Worm (Caenorhabditis elegans) whole organism, mixed stage, embryonic: ENCODE data around the gene K09E9.7.

Experiments used
- bed-3 ChIP-seq: fragments of 200-800 bp; sonication (Bioruptor generic); optimal IDR thresholded peaks from 3 replicates; lab custom pipeline; 2018; ENCODE audit warnings: mild to moderate bottlenecking, missing genetic modification characterization, moderate library complexity, missing compliant biosample characterization
- blmp-1 ChIP-seq: fragments of 150-350 bp; optimal IDR thresholded peaks from 2 replicates; lab custom pipeline; 2014; ENCODE audit warnings: missing biosample characterization, missing genetic modification characterization
- elt-1 ChIP-seq: sonication (generic microtip); optimal IDR thresholded peaks from 2 replicates; lab custom pipeline; 2017; ENCODE audit warnings: missing genetic modification characterization, mild to moderate bottlenecking, missing compliant biosample characterization, antibody characterized with exemption, moderate library complexity, borderline replicate concordance; ENCODE audit not compliant: insufficient read depth
- elt-3 ChIP-seq: fragments of 150-350 bp; optimal IDR thresholded peaks from 2 replicates; lab custom pipeline; 2014; ENCODE audit warnings: missing biosample characterization, missing genetic modification characterization
- mep-1 ChIP-seq: fragments of 150-350 bp; optimal IDR thresholded peaks from 2 replicates; lab custom pipeline; 2017; ENCODE audit warnings: missing biosample characterization, missing genetic modification reagents, missing genetic modification characterization, inconsistent platforms
- nhr-28 ChIP-seq: fragments of 150-350 bp; optimal IDR thresholded peaks from 2 replicates; lab custom pipeline; 2014; ENCODE audit warnings: missing biosample characterization, missing genetic modification characterization
- pha-4 ChIP-seq: fragments of 150-350 bp; optimal IDR thresholded peaks from 2 replicates; lab custom pipeline; 2018; ENCODE audit warnings: missing biosample characterization, missing genetic modification reagents, missing genetic modification characterization
- sem-2 ChIP-seq: fragments of 200-800 bp; sonication (Bioruptor generic); optimal IDR thresholded peaks from 2 replicates; lab custom pipeline; 2018; ENCODE audit warnings: mild to moderate bottlenecking, missing genetic modification characterization, missing compliant biosample characterization
- snpc-4 ChIP-seq: fragments of 150-350 bp; optimal IDR thresholded peaks from 2 replicates; lab custom pipeline; 2014; ENCODE audit warnings: missing biosample characterization, missing genetic modification characterization
- unc-120 ChIP-seq: sonication (generic microtip); optimal IDR thresholded peaks from 2 replicates; lab custom pipeline; 2017; ENCODE audit warnings: missing genetic modification characterization, missing compliant biosample characterization; ENCODE audit not compliant: poor library complexity, severe bottlenecking
- unc-39 ChIP-seq: fragments of 150-350 bp; optimal IDR thresholded peaks from 2 replicates; lab custom pipeline; 2014; ENCODE audit warnings: missing biosample characterization, missing genetic modification characterization
- zip-8 ChIP-seq: fragments of 150-350 bp; optimal IDR thresholded peaks from 2 replicates; lab custom pipeline; 2014; ENCODE audit warnings: missing biosample characterization, missing genetic modification characterization

- TF ChIP-seq unc-39 (no peak), elt-3 (tag; lab: Kevin White, UChicago) (no peak), blmp-1 (tag; lab: Kevin White, UChicago) (no peak), sem-2 (GFP tag; lab: Kevin White, UChicago) (no peak), pha-4 (tag; lab: Kevin White, UChicago) (no peak), bed-3 (no peak), nhr-28 (tag; lab: Kevin White, UChicago) (no peak), elt-1 (no peak), mep-1 (tag; lab: Kevin White, UChicago) (no peak), snpc-4 (tag; lab: Kevin White, UChicago) (no peak), unc-120 (tag; lab: Kevin White, UChicago) (no peak), zip-8 (tag; lab: Kevin White, UChicago) (no peak)
These were observed at the start of gene K09E9.7 for ce11 chrX:15640603-15641002.
